Worm (Caenorhabditis elegans) whole organism, L2 larva: Measurements from ENCODE around the gene AC3.12.

ENCODE experiments used
- C34F6.9 ChIP-seq: fragments of 150-350 bp; optimal IDR thresholded peaks from 2 replicates; lab custom pipeline; 2014; ENCODE audit warnings: missing biosample characterization, missing genetic modification characterization
- Y55F3AM.14 ChIP-seq: fragments of 200-800 bp; sonication (Bioruptor generic); optimal IDR thresholded peaks from 2 replicates; lab custom pipeline; 2018; ENCODE audit warnings: mild to moderate bottlenecking, missing genetic modification characterization, missing compliant biosample characterization
- ZK546.5 ChIP-seq: sonication (generic microtip); optimal IDR thresholded peaks from 2 replicates; lab custom pipeline; 2017; ENCODE audit warnings: missing biosample characterization, missing genetic modification characterization
- alr-1 ChIP-seq: fragments of 150-350 bp; optimal IDR thresholded peaks from 2 replicates; lab custom pipeline; 2014; ENCODE audit warnings: missing biosample characterization, missing genetic modification characterization
- aly-2 ChIP-seq: fragments of 150-350 bp; optimal IDR thresholded peaks from 2 replicates; lab custom pipeline; 2014; ENCODE audit warnings: missing biosample characterization, missing genetic modification characterization
- ama-1 ChIP-seq: fragments of 150-350 bp; optimal IDR thresholded peaks from 2 replicates; lab custom pipeline; 2018; ENCODE audit warnings: inconsistent platforms
- blmp-1 ChIP-seq: sonication (generic microtip); optimal IDR thresholded peaks from 2 replicates; lab custom pipeline; 2017; ENCODE audit warnings: missing genetic modification characterization, mild to moderate bottlenecking, missing compliant biosample characterization, antibody characterized with exemption, moderate library complexity; ENCODE audit not compliant: insufficient read depth
- ceh-16 ChIP-seq: fragments of 150-350 bp; optimal IDR thresholded peaks from 2 replicates; lab custom pipeline; 2014; ENCODE audit warnings: missing biosample characterization, missing genetic modification characterization
- crh-2 ChIP-seq: sonication (generic microtip); optimal IDR thresholded peaks from 2 replicates; lab custom pipeline; 2017; ENCODE audit warnings: missing biosample characterization, missing genetic modification characterization
- egl-27 ChIP-seq: sonication (generic microtip); optimal IDR thresholded peaks from 3 replicates; lab custom pipeline; 2017; ENCODE audit warnings: missing biosample characterization, missing genetic modification reagents, missing genetic modification characterization
- elt-1 ChIP-seq: fragments of 150-350 bp; optimal IDR thresholded peaks from 2 replicates; lab custom pipeline; 2014; ENCODE audit warnings: missing biosample characterization, missing genetic modification characterization
- elt-3 ChIP-seq: sonication (generic microtip); optimal IDR thresholded peaks from 2 replicates; lab custom pipeline; 2017; ENCODE audit warnings: missing biosample characterization, missing genetic modification characterization
- fos-1 ChIP-seq: fragments of 150-350 bp; optimal IDR thresholded peaks from 2 replicates; lab custom pipeline; 2014; ENCODE audit warnings: missing biosample characterization, missing genetic modification characterization
- gmeb-1 ChIP-seq: fragments of 150-350 bp; optimal IDR thresholded peaks from 2 replicates; lab custom pipeline; 2014; ENCODE audit warnings: missing biosample characterization, missing genetic modification characterization
- lin-11 ChIP-seq: fragments of 150-350 bp; sonication (generic microtip); optimal IDR thresholded peaks from 2 replicates; lab custom pipeline; 2014; ENCODE audit warnings: missing biosample characterization, missing genetic modification characterization, inconsistent platforms, mixed read lengths
- lin-13 ChIP-seq: fragments of 150-350 bp; optimal IDR thresholded peaks from 2 replicates; lab custom pipeline; 2014; ENCODE audit warnings: missing biosample characterization, missing genetic modification reagents, missing genetic modification characterization
- mab-5 ChIP-seq: fragments of 150-350 bp; optimal IDR thresholded peaks from 2 replicates; lab custom pipeline; 2014; ENCODE audit warnings: missing biosample characterization, missing genetic modification characterization
- mbf-1 ChIP-seq: sonication (generic microtip); optimal IDR thresholded peaks from 2 replicates; lab custom pipeline; 2017; ENCODE audit warnings: missing biosample characterization, missing genetic modification characterization
- mdl-1 ChIP-seq, 2 experiments: fragments of 150-350 bp in 1 of 2; sonication (generic microtip) in 1 of 2; optimal IDR thresholded peaks; 2 replicates each; lab custom pipeline; 2017; ENCODE audit warnings: missing biosample characterization in 2 of 2, missing genetic modification characterization in 2 of 2
- nhr-10 ChIP-seq: sonication (generic microtip); optimal IDR thresholded peaks from 2 replicates; lab custom pipeline; 2017; ENCODE audit warnings: missing biosample characterization, missing genetic modification characterization
- nhr-11 ChIP-seq: fragments of 150-350 bp; optimal IDR thresholded peaks from 2 replicates; lab custom pipeline; 2014; ENCODE audit warnings: missing biosample characterization, missing genetic modification characterization
- nhr-129 ChIP-seq: fragments of 150-350 bp; optimal IDR thresholded peaks from 2 replicates; lab custom pipeline; 2014; ENCODE audit warnings: missing biosample characterization, missing genetic modification characterization
- nhr-21 ChIP-seq: fragments of 150-350 bp; optimal IDR thresholded peaks from 2 replicates; lab custom pipeline; 2014; ENCODE audit warnings: missing biosample characterization, missing genetic modification characterization
- nhr-23 ChIP-seq: fragments of 150-350 bp; optimal IDR thresholded peaks from 2 replicates; lab custom pipeline; 2014; ENCODE audit warnings: missing biosample characterization, missing genetic modification reagents, missing genetic modification characterization
- nhr-237 ChIP-seq: fragments of 150-350 bp; optimal IDR thresholded peaks from 2 replicates; lab custom pipeline; 2014; ENCODE audit warnings: missing biosample characterization, missing genetic modification characterization
- nhr-25 ChIP-seq: fragments of 150-350 bp; sonication (generic microtip); optimal IDR thresholded peaks from 3 replicates; lab custom pipeline; 2014; ENCODE audit warnings: missing biosample characterization, missing genetic modification characterization
- nhr-6 ChIP-seq: fragments of 150-350 bp; optimal IDR thresholded peaks from 2 replicates; lab custom pipeline; 2014; ENCODE audit warnings: missing biosample characterization, missing genetic modification characterization
- nhr-77 ChIP-seq: fragments of 150-350 bp; optimal IDR thresholded peaks from 2 replicates; lab custom pipeline; 2014; ENCODE audit warnings: missing biosample characterization, missing genetic modification characterization
- sem-4 ChIP-seq: fragments of 150-350 bp; optimal IDR thresholded peaks from 2 replicates; lab custom pipeline; 2014; ENCODE audit warnings: missing biosample characterization, missing genetic modification reagents, missing genetic modification characterization
- snpc-4 ChIP-seq: fragments of 150-350 bp; optimal IDR thresholded peaks from 2 replicates; lab custom pipeline; 2014; ENCODE audit warnings: missing biosample characterization, missing genetic modification characterization
- unc-39 ChIP-seq: fragments of 150-350 bp; optimal IDR thresholded peaks from 2 replicates; lab custom pipeline; 2014; ENCODE audit warnings: missing biosample characterization, missing genetic modification characterization
- unc-62 ChIP-seq: fragments of 150-350 bp; optimal IDR thresholded peaks from 2 replicates; lab custom pipeline; 2014; ENCODE audit warnings: missing biosample characterization, missing genetic modification reagents, missing genetic modification characterization
- zag-1 ChIP-seq: fragments of 150-350 bp; optimal IDR thresholded peaks from 2 replicates; lab custom pipeline; 2014; ENCODE audit warnings: missing biosample characterization, missing genetic modification characterization
- ztf-1 ChIP-seq: fragments of 200-800 bp; sonication (Bioruptor generic); conservative IDR thresholded peaks from 2 replicates; pipeline ENCODE4 v1.3.6; 2022; ENCODE audit warnings: missing genetic modification characterization, missing compliant biosample characterization
- ztf-4 ChIP-seq: fragments of 150-350 bp; optimal IDR thresholded peaks from 2 replicates; lab custom pipeline; 2014; ENCODE audit warnings: missing biosample characterization, missing genetic modification characterization

AC3.12 gene

ce11 chrV:10395173-10395766 lies 16.1 kb upstream of the AC3.12 start, which contains the start of the genes col-151 and ugt-1:
TSS of gene col-151 (minus strand) at chrV:10395223.
TSS of gene ugt-1 (plus strand) at chrV:10395663.
- TF ChIP-seq fos-1 (tag; lab: Kevin White, UChicago) (peak; percentile 25), unc-62 (no peak)

- TF ChIP-seq Y55F3AM.14 (GFP tag; lab: Kevin White, UChicago) = peak; percentile 74
- TF ChIP-seq nhr-6 = no peak
- TF ChIP-seq, all 48 proteins: peak for 1
Observed at ce11 chrV:10393708-10394107, 14.5 kb upstream of the AC3.12 start.

ce11 chrV:10388318-10388717 lies 9.1 kb upstream of the AC3.12 start, which contains the start of gene AC3.5:
TSS of gene AC3.5 (plus strand) at chrV:10388527.
- TF ChIP-seq fos-1 (tag; lab: Kevin White, UChicago) = peak; percentile 8
- TF ChIP-seq nhr-21 (tag; lab: Kevin White, UChicago) = peak; percentile 13
- no peak for TF ChIP-seq nhr-23 (tag; lab: Kevin White, UChicago)
- no peak for TF ChIP-seq C34F6.9
- no peak for TF ChIP-seq elt-3 (tag; lab: Kevin White, UChicago)
- TF ChIP-seq, all 48 proteins: peak for 2

ce11 chrV:10387412-10387811 lies 8.2 kb upstream of the AC3.12 start:
- no peak for TF ChIP-seq gmeb-1 (tag; lab: Kevin White, UChicago)
- TF ChIP-seq elt-1 (tag; lab: Kevin White, UChicago) = no peak
- TF ChIP-seq crh-2 (tag; lab: Kevin White, UChicago) = no peak
- no peak for TF ChIP-seq ztf-1 (GFP tag; lab: Robert Waterston, UW)
- no peak for TF ChIP-seq blmp-1 (tag; lab: Kevin White, UChicago)
- TF ChIP-seq mab-5 = no peak
- TF ChIP-seq nhr-129 (tag; lab: Kevin White, UChicago) = no peak
- TF ChIP-seq lin-13 (GFP tag; lab: Kevin White, UChicago) = no peak
- TF ChIP-seq ZK546.5 (tag; lab: Kevin White, UChicago) = no peak
- no peak for TF ChIP-seq aly-2 (tag; lab: Kevin White, UChicago)
- TF ChIP-seq nhr-25 (tag; lab: Kevin White, UChicago) = no peak
- TF ChIP-seq ztf-4 (tag; lab: Kevin White, UChicago) = no peak
- TF ChIP-seq nhr-23 (tag; lab: Kevin White, UChicago) = no peak
- TF ChIP-seq unc-39 (tag; lab: Kevin White, UChicago) = no peak
- TF ChIP-seq ama-1 (lab: Kevin White, UChicago) = no peak
- no peak for TF ChIP-seq nhr-77 (tag; lab: Kevin White, UChicago)
- no peak for TF ChIP-seq lin-11 (tag; lab: Kevin White, UChicago)
- TF ChIP-seq mbf-1 (tag; lab: Kevin White, UChicago) = no peak
- TF ChIP-seq nhr-237 (tag; lab: Kevin White, UChicago) = no peak
- TF ChIP-seq zag-1 (tag; lab: Kevin White, UChicago) = no peak

ce11 chrV:10383950-10384349 lies 4.8 kb upstream of the AC3.12 start, which contains the start of gene spe-10:
TSS of gene spe-10 (plus strand) at chrV:10384250.
- no peak for TF ChIP-seq nhr-11 (tag; lab: Kevin White, UChicago)
- no peak for TF ChIP-seq elt-3 (tag; lab: Kevin White, UChicago)
- TF ChIP-seq crh-2 (tag; lab: Kevin White, UChicago) = no peak
- no peak for TF ChIP-seq alr-1
- no peak for TF ChIP-seq lin-11 (tag; lab: Kevin White, UChicago)
- TF ChIP-seq blmp-1 (tag; lab: Kevin White, UChicago) = no peak
- TF ChIP-seq sem-4 (tag; lab: Kevin White, UChicago) = no peak
- no peak for TF ChIP-seq snpc-4 (tag; lab: Kevin White, UChicago)
- TF ChIP-seq mdl-1 (tag; optimal IDR thresholded peaks at IDR 0.05; lab: Kevin White, UChicago) = no peak
- TF ChIP-seq fos-1 (tag; lab: Kevin White, UChicago) = no peak
- TF ChIP-seq nhr-77 (tag; lab: Kevin White, UChicago) = no peak
- TF ChIP-seq nhr-10 = no peak
- no peak for TF ChIP-seq ztf-1 (GFP tag; lab: Robert Waterston, UW)
- TF ChIP-seq ceh-16 = no peak
- TF ChIP-seq ztf-4 (tag; lab: Kevin White, UChicago) = no peak
- TF ChIP-seq egl-27 (tag; lab: Kevin White, UChicago) = no peak
- no peak for TF ChIP-seq nhr-237 (tag; lab: Kevin White, UChicago)
